Fruit fly (Drosophila melanogaster): ENCODE results near the gene CG18478.
"Not testable (repeated sequence)": the region's sequence is repeated elsewhere in the genome, so short reads cannot be mapped to it uniquely, and the experiment has no call there.

DNA sequence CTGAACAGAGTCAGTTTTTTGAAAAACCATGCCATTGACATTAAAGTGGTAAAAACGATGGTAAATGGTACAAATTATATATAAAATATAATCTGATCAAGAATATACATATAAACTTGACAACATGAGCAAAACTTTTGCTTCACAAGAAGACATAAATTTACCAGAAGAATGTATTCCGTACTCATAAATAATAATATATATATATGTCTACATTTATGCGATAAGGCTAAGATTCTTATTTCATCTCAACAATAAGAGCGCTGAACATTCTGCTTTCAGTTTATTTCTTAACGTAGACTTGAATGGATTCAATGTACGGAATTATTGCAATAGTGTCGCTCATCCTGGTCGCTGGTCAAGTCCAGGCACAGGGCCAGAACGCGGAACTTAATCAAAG lies 25.8 kb downstream of the CG18478 start, which contains the start of gene CG31780:
- not testable (repeated sequence) for TF ChIP-seq insv, Sin3A, psq, h (optimal IDR thresholded peaks at IDR 0.05)

Data from Kc167 (cell line).